Fruit fly (Drosophila melanogaster): ENCODE measurements around the gene Npl4.
A peak's percentile ranks its signal among the peaks of the same experiment; 100 is the strongest.

Gene Npl4

DNA sequence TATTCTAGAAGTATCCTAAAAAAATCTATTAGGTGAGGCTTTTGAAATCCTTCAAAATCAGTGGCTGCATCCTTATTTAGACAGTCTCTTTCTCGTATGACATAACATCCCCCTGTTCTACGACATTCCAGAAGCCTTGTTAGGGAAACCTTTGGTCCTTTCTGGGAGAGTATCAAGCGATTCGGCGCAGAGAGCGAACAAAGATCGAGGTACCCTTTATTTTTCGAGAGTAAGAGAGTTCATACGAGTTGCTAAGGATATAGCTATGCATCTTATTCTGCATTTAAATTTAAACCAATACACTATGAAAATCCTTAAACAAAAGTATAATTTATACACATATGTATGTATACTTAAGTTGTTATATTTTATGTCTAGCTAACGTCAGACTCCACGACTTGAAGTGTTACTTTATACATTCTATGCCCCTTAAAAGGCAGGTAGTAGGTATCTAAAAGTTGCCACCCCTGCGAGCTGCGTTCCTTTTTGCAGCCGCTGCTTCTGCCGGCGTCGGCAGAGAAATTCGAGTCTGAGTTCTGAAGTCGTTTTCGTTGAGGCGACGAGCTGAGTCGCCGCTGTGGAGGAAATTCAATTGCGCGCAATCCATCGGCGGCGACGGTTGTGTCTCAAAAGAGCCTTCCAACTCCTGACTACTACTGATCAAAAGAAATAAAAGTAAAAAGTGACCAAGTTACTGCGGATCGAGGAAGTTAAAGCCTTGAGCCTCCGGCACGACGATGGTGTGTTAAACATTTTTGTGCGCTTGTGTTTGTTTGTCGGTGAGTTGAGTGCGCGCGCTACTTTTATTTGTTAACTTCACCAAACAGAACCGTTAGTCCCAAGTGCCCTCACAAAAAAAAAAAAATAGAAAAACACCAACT, 13.1 kb upstream of the Npl4 start, which contains the start of gene jigr1 (continued):
- TF ChIP-seq Dip3 (GFP tag; optimal IDR thresholded peaks at IDR 0.05) (no peak), Dek (tag; optimal IDR thresholded peaks at IDR 0.05) (no peak), CG31441 (GFP tag; IDR thresholded peaks at IDR 0.05) (peak; percentile 54), Stat92E (GFP tag; optimal IDR thresholded peaks at IDR 0.05) (no peak), zfh1 (GFP tag; IDR thresholded peaks at IDR 0.05) (peak; percentile 60; the same call in 1 of the 3 replicates), Dad (GFP tag; optimal IDR thresholded peaks at IDR 0.05) (no peak), bigmax (GFP tag; optimal IDR thresholded peaks at IDR 0.05) (no peak), CG31388 (GFP tag; optimal IDR thresholded peaks at IDR 0.05) (no peak), CG7928 (GFP tag; optimal IDR thresholded peaks at IDR 0.05) (no peak), CG9932 (GFP tag; IDR thresholded peaks at IDR 0.05) (no peak), lab (GFP tag; optimal IDR thresholded peaks at IDR 0.05) (no peak), Hsf (GFP tag; optimal IDR thresholded peaks at IDR 0.05) (peak; percentile 13), vfl (GFP tag; optimal IDR thresholded peaks at IDR 0.05) (no peak), Sry-δ (GFP tag; optimal IDR thresholded peaks at IDR 0.05) (no peak), Ets65A (GFP tag) (peak; percentile 90), amos (GFP tag; IDR thresholded peaks at IDR 0.05; ENCODE audit: partially characterized antibody) (no peak), chm (GFP tag; IDR thresholded peaks at IDR 0.05) (no peak), CG18262 (tag; optimal IDR thresholded peaks at IDR 0.05) (peak; percentile 77), CG10274 (GFP tag; optimal IDR thresholded peaks at IDR 0.05) (no peak), CG32532 (GFP tag; IDR thresholded peaks at IDR 0.05) (no peak), sim (GFP tag; IDR thresholded peaks at IDR 0.05) (no peak), CG6272 (GFP tag; IDR thresholded peaks at IDR 0.05) (no peak), NC2α (GFP tag; optimal IDR thresholded peaks at IDR 0.05) (no peak), CG10431 (GFP tag; optimal IDR thresholded peaks at IDR 0.05) (no peak), Kr (GFP tag; optimal IDR thresholded peaks at IDR 0.05) (peak; percentile 68), CG4282 (GFP tag; optimal IDR thresholded peaks at IDR 0.05) (no peak), Blimp-1 (GFP tag; optimal IDR thresholded peaks at IDR 0.05) (peak; percentile 3), CG3065 (GFP tag; optimal IDR thresholded peaks at IDR 0.05) (no peak), NC2β (GFP tag; optimal IDR thresholded peaks at IDR 0.05) (no peak), abd-A (tag; optimal IDR thresholded peaks at IDR 0.05) (no peak), zf30C (GFP tag; optimal IDR thresholded peaks at IDR 0.05) (no peak), CG13775 (GFP tag; optimal IDR thresholded peaks at IDR 0.05) (peak; percentile 60), h (optimal IDR thresholded peaks at IDR 0.05) (no peak), gce (GFP tag; IDR thresholded peaks at IDR 0.05) (no peak), gsb (GFP tag; IDR thresholded peaks at IDR 0.05) (no peak), CG17328 (GFP tag; IDR thresholded peaks at IDR 0.05) (peak; percentile 49; the same call in 1 of the 2 replicates), p53 (GFP tag; optimal IDR thresholded peaks at IDR 0.05) (no peak), stc (GFP tag; IDR thresholded peaks at IDR 0.05) (no peak), mam (GFP tag; optimal IDR thresholded peaks at IDR 0.05) (no peak), Jarid2 (GFP tag; optimal IDR thresholded peaks at IDR 0.05) (peak; percentile 34), CG3995 (GFP tag; optimal IDR thresholded peaks at IDR 0.05) (no peak), CG15073 (GFP tag; optimal IDR thresholded peaks at IDR 0.05) (no peak), stwl (tag; optimal IDR thresholded peaks at IDR 0.05) (peak; percentile 3), Antp (GFP tag; optimal IDR thresholded peaks at IDR 0.05) (no peak), bbx (GFP tag; IDR thresholded peaks at IDR 0.05; ENCODE audit: partially characterized antibody) (no peak), unc-4 (GFP tag; IDR thresholded peaks at IDR 0.05; ENCODE audit: partially characterized antibody) (no peak), Elba2 (GFP tag; optimal IDR thresholded peaks at IDR 0.05) (no peak), gcm2 (GFP tag; optimal IDR thresholded peaks at IDR 0.05) (no peak), Side (GFP tag; optimal IDR thresholded peaks at IDR 0.05) (no peak), CG10462 (GFP tag; optimal IDR thresholded peaks at IDR 0.05) (no peak)
